Fruit fly (Drosophila melanogaster) whole organism, embryonic: ENCODE data around the gene CG43679.

Experiments
- Bteb2 ChIP-seq: fragments of 200-800 bp; sonication (Bioruptor generic); optimal IDR thresholded peaks from 2 replicates; lab custom pipeline; 2016; ENCODE audit warnings: missing biosample characterization, missing genetic modification characterization
- CG10959 ChIP-seq: fragments of 200-800 bp; sonication (Bioruptor generic); IDR thresholded peaks from 2 replicates; pipeline ENCODE4 v1.3.6; 2022; ENCODE audit warnings: missing biosample characterization, missing genetic modification characterization
- CG13775 ChIP-seq: fragments of 200-800 bp; sonication (Bioruptor generic); optimal IDR thresholded peaks from 3 replicates; lab custom pipeline; 2017; ENCODE audit warnings: missing biosample characterization, mild to moderate bottlenecking, missing genetic modification characterization
- CG14710 ChIP-seq: fragments of 200-800 bp; sonication (Bioruptor generic); optimal IDR thresholded peaks from 3 replicates; lab custom pipeline; 2019; ENCODE audit warnings: missing biosample characterization, mild to moderate bottlenecking, missing genetic modification characterization, moderate library complexity
- CG15269 ChIP-seq: fragments of 200-800 bp; sonication (Bioruptor generic); optimal IDR thresholded peaks from 2 replicates; lab custom pipeline; 2018; ENCODE audit warnings: missing biosample characterization, mild to moderate bottlenecking, missing genetic modification characterization, moderate library complexity
- CG1602 ChIP-seq: fragments of 200-800 bp; sonication (Bioruptor generic); optimal IDR thresholded peaks from 3 replicates; lab custom pipeline; 2016; ENCODE audit warnings: missing biosample characterization, missing genetic modification characterization
- CG17361 ChIP-seq: fragments of 200-800 bp; sonication (Bioruptor generic); IDR thresholded peaks from 3 replicates; pipeline ENCODE4 v1.3.6; 2022; ENCODE audit warnings: missing biosample characterization, missing genetic modification characterization
- CG2116 ChIP-seq: fragments of 200-800 bp; sonication (Bioruptor generic); optimal IDR thresholded peaks from 3 replicates; lab custom pipeline; 2018; ENCODE audit warnings: missing biosample characterization, mild to moderate bottlenecking, missing genetic modification characterization
- CG34224 ChIP-seq: fragments of 200-800 bp; sonication (Bioruptor generic); IDR thresholded peaks from 3 replicates; pipeline ENCODE4 v1.3.6; 2022; ENCODE audit warnings: missing biosample characterization, missing genetic modification characterization; ENCODE audit not compliant: partially characterized antibody
- CG4282 ChIP-seq: fragments of 200-800 bp; sonication (Bioruptor generic); optimal IDR thresholded peaks from 2 replicates; lab custom pipeline; 2016; ENCODE audit warnings: missing biosample characterization, missing genetic modification characterization
- CG4730 ChIP-seq: fragments of 200-800 bp; sonication (Bioruptor generic); IDR thresholded peaks from 2 replicates; pipeline ENCODE4 v1.3.6; 2022; ENCODE audit warnings: missing biosample characterization, missing genetic modification characterization
- CG6654 ChIP-seq: fragments of 200-800 bp; sonication (Bioruptor generic); optimal IDR thresholded peaks from 2 replicates; lab custom pipeline; 2017; ENCODE audit warnings: missing biosample characterization, mild to moderate bottlenecking, missing genetic modification characterization
- CG8089 ChIP-seq: fragments of 200-800 bp; sonication (Bioruptor generic); optimal IDR thresholded peaks from 3 replicates; lab custom pipeline; 2016; ENCODE audit warnings: missing biosample characterization, missing genetic modification characterization
- Drgx ChIP-seq: fragments of 200-800 bp; sonication (Bioruptor generic); IDR thresholded peaks from 2 replicates; pipeline ENCODE4 v1.3.6; 2022; ENCODE audit warnings: missing biosample characterization, missing genetic modification characterization
- E2f2 ChIP-seq: fragments of 200-800 bp; sonication (Bioruptor generic); IDR thresholded peaks from 2 replicates; pipeline ENCODE4 v1.3.6; 2022; ENCODE audit warnings: missing biosample characterization, missing genetic modification characterization
- HmgZ ChIP-seq: fragments of 200-800 bp; sonication (Bioruptor generic); optimal IDR thresholded peaks from 2 replicates; lab custom pipeline; 2018; ENCODE audit warnings: missing biosample characterization, mild to moderate bottlenecking, missing genetic modification characterization
- Hr78 ChIP-seq, 2 experiments: fragments of 200-800 bp in 1 of 2; fragments of >200 bp in 1 of 2; sonication (Bioruptor generic) in 1 of 2; optimal IDR thresholded peaks; 2 replicates each; lab custom pipeline; 2017 to 2019; ENCODE audit warnings: missing biosample characterization in 2 of 2, missing genetic modification characterization in 2 of 2, mild to moderate bottlenecking in 1 of 2, moderate library complexity in 1 of 2
- NK7.1 ChIP-seq: fragments of 200-800 bp; sonication (Bioruptor generic); optimal IDR thresholded peaks from 3 replicates; lab custom pipeline; 2016; ENCODE audit warnings: missing biosample characterization, missing genetic modification characterization
- Nf-YB ChIP-seq: fragments of 200-800 bp; sonication (Bioruptor generic); optimal IDR thresholded peaks from 3 replicates; lab custom pipeline; 2019; ENCODE audit warnings: missing biosample characterization, mild to moderate bottlenecking, missing genetic modification characterization, moderate library complexity
- Oaz ChIP-seq: fragments of 200-800 bp; sonication (Bioruptor generic); IDR thresholded peaks from 2 replicates; pipeline ENCODE4 v1.3.6; 2022; ENCODE audit warnings: missing biosample characterization, missing genetic modification characterization
- Opbp ChIP-seq: fragments of 200-800 bp; sonication (Bioruptor generic); IDR thresholded peaks from 3 replicates; pipeline ENCODE4 v1.3.6; 2022; ENCODE audit warnings: missing biosample characterization, missing genetic modification characterization; ENCODE audit not compliant: partially characterized antibody
- Poxn ChIP-seq: fragments of 200-800 bp; sonication (Bioruptor generic); IDR thresholded peaks from 2 replicates; pipeline ENCODE4 v1.3.6; 2022; ENCODE audit warnings: missing biosample characterization, missing genetic modification characterization
- Six4 ChIP-seq: fragments of 200-800 bp; sonication (Bioruptor generic); optimal IDR thresholded peaks from 2 replicates; lab custom pipeline; 2016; ENCODE audit warnings: missing biosample characterization, missing genetic modification characterization
- Taf1 ChIP-seq: fragments of 200-800 bp; sonication (Bioruptor generic); IDR thresholded peaks from 2 replicates; pipeline ENCODE4 v1.3.6; 2022; ENCODE audit warnings: missing biosample characterization, missing genetic modification characterization
- Xrp1 ChIP-seq: fragments of 200-800 bp; sonication (Bioruptor generic); IDR thresholded peaks from 2 replicates; pipeline ENCODE4 v1.3.6; 2022; ENCODE audit warnings: missing biosample characterization, missing genetic modification characterization
- al ChIP-seq: fragments of 200-800 bp; sonication (Bioruptor generic); IDR thresholded peaks from 2 replicates; pipeline ENCODE4 v1.3.6; 2022; ENCODE audit warnings: missing biosample characterization, missing genetic modification characterization
- az2 ChIP-seq: fragments of 200-800 bp; sonication (Bioruptor generic); optimal IDR thresholded peaks from 3 replicates; lab custom pipeline; 2016; ENCODE audit warnings: missing biosample characterization, missing genetic modification characterization
- bsh ChIP-seq, 2 experiments: fragments of 200-800 bp; sonication (Bioruptor generic); optimal IDR thresholded peaks; 2 replicates each; lab custom pipeline; 2017 to 2018; ENCODE audit warnings: mild to moderate bottlenecking in 2 of 2, missing biosample characterization in 2 of 2, missing genetic modification characterization in 2 of 2, moderate library complexity in 1 of 2
- ewg ChIP-seq: fragments of 200-800 bp; sonication (Bioruptor generic); optimal IDR thresholded peaks from 3 replicates; lab custom pipeline; 2017; ENCODE audit warnings: mild to moderate bottlenecking, missing biosample characterization, missing genetic modification reagents, missing genetic modification characterization
- ro ChIP-seq: fragments of 200-800 bp; sonication (Bioruptor generic); IDR thresholded peaks from 2 replicates; pipeline ENCODE4 v1.3.6; 2022; ENCODE audit warnings: missing biosample characterization, missing genetic modification characterization
- sens ChIP-seq: fragments of 200-800 bp; sonication (Bioruptor generic); peaks from one replicate; lab custom pipeline; 2016; ENCODE audit warnings: missing biosample characterization, missing genetic modification characterization
- tx ChIP-seq: fragments of 200-800 bp; sonication (Bioruptor generic); optimal IDR thresholded peaks from 2 replicates; lab custom pipeline; 2016; ENCODE audit warnings: missing biosample characterization, missing genetic modification characterization
- zfh1 ChIP-seq: fragments of 200-800 bp; sonication (Bioruptor generic); IDR thresholded peaks from 3 replicates; pipeline ENCODE4 v1.3.6; 2022; ENCODE audit warnings: missing biosample characterization, missing genetic modification characterization

The CG43679 gene

DNA sequence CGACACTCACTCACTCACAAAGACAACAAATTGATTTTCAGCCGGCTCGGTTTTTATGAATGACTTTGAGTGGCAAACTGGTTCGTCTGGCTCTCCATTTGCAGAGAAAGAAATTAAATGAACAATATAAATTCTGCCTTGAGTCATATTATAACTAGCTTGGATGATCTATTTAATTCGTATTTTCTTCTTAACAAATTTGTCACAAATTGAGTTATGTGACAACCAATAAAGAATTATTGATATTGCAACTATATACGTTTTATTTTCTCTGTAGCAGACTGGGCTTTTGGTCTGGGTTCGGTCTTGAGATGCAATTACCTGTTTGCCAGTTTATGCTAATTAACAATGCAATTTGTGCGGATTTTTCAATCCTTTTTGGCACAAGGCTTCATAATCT is 44.4 kb downstream of the CG43679 start (continued):
- TF ChIP-seq Oaz (GFP tag; lab: Robert Waterston, UW) (no peak), CG34224 (GFP tag; lab: Robert Waterston, UW) (no peak), CG6654 (GFP tag; lab: Kevin White, UChicago) (no peak)

DNA sequence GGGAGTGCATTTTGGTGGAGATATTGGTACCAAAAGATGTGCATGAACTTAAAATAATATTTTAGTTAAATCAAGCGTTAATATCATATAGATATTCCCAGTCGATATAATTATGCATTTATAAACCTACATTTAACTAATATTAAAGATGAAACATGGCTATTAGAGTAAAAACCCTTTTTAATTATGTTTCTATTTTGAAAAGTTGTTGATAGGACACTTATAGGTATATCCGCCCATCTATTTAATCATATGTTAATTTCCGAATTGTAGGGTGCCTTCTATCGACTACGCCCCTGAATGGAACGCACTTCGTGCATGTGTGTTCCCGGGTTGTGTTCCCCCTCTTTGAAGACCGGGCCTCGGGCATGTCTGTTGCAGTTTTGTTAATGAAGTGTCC is 45.5 kb downstream of the CG43679 start:
- TF ChIP-seq HmgZ (tag; lab: Kevin White, UChicago) (no peak), Six4 (GFP tag; lab: Kevin White, UChicago) (no peak), az2 (GFP tag; lab: Kevin White, UChicago) (no peak), zfh1 (no peak), Hr78 (GFP tag; optimal IDR thresholded peaks at IDR 0.05; lab: Kevin White, UChicago) (no peak), sens (GFP tag; lab: Kevin White, UChicago) (peak; percentile 31), CG4730 (GFP tag; lab: Robert Waterston, UW) (no peak), CG4282 (GFP tag; lab: Kevin White, UChicago) (no peak), bsh (GFP tag; optimal IDR thresholded peaks at IDR 0.05; lab: Kevin White, UChicago) (peak in 1 of 2 experiments; percentile 42), Nf-YB (GFP tag; lab: Kevin White, UChicago) (no peak), CG8089 (GFP tag; lab: Kevin White, UChicago) (no peak), NK7.1 (no peak), E2f2 (GFP tag; lab: Robert Waterston, UW) (no peak), al (no peak), Taf1 (GFP tag; lab: Robert Waterston, UW) (no peak), CG15269 (tag; lab: Kevin White, UChicago) (no peak), CG17361 (GFP tag; lab: Robert Waterston, UW) (0 out of 3 replicates have a peak, but pooled peaks have one; percentile 29)
- TF ChIP-seq, all 482 proteins: peak for 3

DNA sequence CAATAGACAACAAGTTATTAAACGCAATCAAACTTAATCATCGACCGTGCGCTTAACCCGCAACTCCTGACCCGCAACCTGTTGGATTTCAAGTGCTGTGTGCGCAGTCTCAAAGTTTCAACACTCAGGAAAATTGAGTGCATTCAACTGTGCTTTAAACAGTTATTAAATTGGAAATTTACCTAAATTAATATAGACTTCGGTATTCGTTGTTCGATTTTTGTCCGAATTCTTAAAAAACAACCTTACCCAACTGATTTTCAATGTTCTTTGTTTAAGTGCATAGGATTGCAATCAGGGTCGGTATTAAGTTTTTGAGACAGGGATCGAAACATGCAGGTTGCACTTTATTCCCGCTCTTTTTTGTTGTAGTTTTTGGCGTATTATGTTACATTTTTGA is 46.1 kb downstream of the CG43679 start:
- TF ChIP-seq zfh1 (0 out of 3 replicates have a peak, but pooled peaks have one; percentile 12), ewg (GFP tag; lab: Kevin White, UChicago) (peak; percentile 17), CG2116 (GFP tag; lab: Kevin White, UChicago) (no peak), Drgx (GFP tag; lab: Robert Waterston, UW) (peak; percentile 78), CG14710 (tag; lab: Kevin White, UChicago) (no peak), CG10959 (GFP tag; lab: Robert Waterston, UW) (no peak), Bteb2 (GFP tag; lab: Kevin White, UChicago) (no peak), CG1602 (GFP tag; lab: Kevin White, UChicago) (no peak), CG13775 (GFP tag; lab: Kevin White, UChicago) (no peak), Poxn (GFP tag; lab: Robert Waterston, UW) (no peak), Xrp1 (GFP tag; lab: Robert Waterston, UW) (peak; percentile 30; the same call in 1 of the 2 replicates), ro (no peak), Opbp (GFP tag; lab: Robert Waterston, UW) (no peak), tx (GFP tag; lab: Kevin White, UChicago) (no peak)
